Worm (Caenorhabditis elegans) whole organism, midembryonic: ENCODE data around the gene sre-10.

Experiments
- cog-1 ChIP-seq: sonication (generic microtip); optimal IDR thresholded peaks from 2 replicates; lab custom pipeline; 2016; ENCODE audit warnings: missing genetic modification characterization, missing compliant biosample characterization
- flt-1 ChIP-seq: fragments of 200-800 bp; sonication (Bioruptor generic); IDR thresholded peaks from 2 replicates; pipeline ENCODE4 v1.3.6; 2022; ENCODE audit warnings: missing genetic modification characterization, missing compliant biosample characterization
- klf-2 ChIP-seq: fragments of 200-800 bp; sonication (Bioruptor generic); conservative IDR thresholded peaks from 2 replicates; pipeline ENCODE4 v1.3.6; 2022; ENCODE audit warnings: missing genetic modification reagents, missing genetic modification characterization, missing compliant biosample characterization
- med-1 ChIP-seq: sonication (generic microtip); optimal IDR thresholded peaks from 2 replicates; lab custom pipeline; 2017; ENCODE audit warnings: missing genetic modification characterization, mild to moderate bottlenecking, missing compliant biosample characterization, antibody characterized with exemption, missing genetic modification reagents; ENCODE audit not compliant: insufficient read depth
- ref-1 ChIP-seq: fragments of 200-800 bp; sonication (Bioruptor generic); conservative IDR thresholded peaks from 2 replicates; pipeline ENCODE4 v1.3.6; 2022; ENCODE audit warnings: missing genetic modification reagents, missing genetic modification characterization, missing compliant biosample characterization

DNA sequence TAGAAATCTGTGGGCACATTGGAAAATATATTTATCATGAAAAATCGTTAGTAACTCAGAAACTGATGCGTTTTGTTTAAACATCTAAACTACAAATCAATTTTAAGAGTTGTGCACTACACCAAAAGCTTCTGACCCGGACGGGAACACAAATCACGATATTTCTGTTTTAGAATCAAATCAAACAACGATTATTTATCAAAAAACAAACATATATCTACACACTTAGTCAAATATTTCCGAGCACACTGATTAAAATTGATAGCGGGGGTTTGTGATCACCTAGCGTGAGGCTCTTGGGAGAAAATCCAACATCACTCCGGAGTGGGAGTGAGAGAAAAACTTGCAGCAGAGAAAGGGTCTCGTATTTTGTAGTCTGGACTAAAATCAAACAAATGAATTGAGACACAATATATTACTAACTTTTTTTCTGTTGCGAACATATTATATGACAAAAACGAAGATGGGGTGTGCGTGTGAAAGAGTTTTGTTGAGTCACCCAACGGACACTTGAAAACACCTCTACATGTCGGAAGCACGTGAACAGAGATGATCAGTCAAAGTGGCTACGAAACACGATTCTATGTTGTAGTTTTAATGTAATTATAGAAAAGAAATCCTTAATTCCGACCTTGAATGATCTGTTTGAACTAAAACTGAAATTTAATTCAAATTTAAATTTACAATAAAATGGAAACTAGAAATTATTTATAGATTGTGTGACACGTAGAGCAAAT lies 36.9 kb upstream of the sre-10 start:
- TF ChIP-seq ref-1 (no peak), klf-2 (GFP tag; lab: Robert Waterston, UW) (no peak), med-1 (GFP tag; lab: Kevin White, UChicago) (no peak), flt-1 (GFP tag; lab: Robert Waterston, UW) (no peak), cog-1 (no peak)
